Worm (Caenorhabditis elegans): ENCODE data around the gene ceh-63.

- TF ChIP-seq nhr-10 (tag; optimal IDR thresholded peaks at IDR 0.05): no peak
- TF ChIP-seq Y48G9A.11 (GFP tag; IDR thresholded peaks at IDR 0.05): no peak
- TF ChIP-seq unc-39 (tag; optimal IDR thresholded peaks at IDR 0.05): no peak
- TF ChIP-seq F49E8.2 (tag; optimal IDR thresholded peaks at IDR 0.05; ENCODE audit: borderline replicate concordance): no peak
- TF ChIP-seq zag-1 (tag; optimal IDR thresholded peaks at IDR 0.05): no peak
Measured at ce11 chrX:3634782-3635181, 39.1 kb downstream of the ceh-63 start.
